Fruit fly (Drosophila melanogaster): Measurements from ENCODE around the gene bbg.

The bbg gene

dm6 chr3L:14450347-14450926, 85.6 kb downstream of the bbg start (continued):
- TF ChIP-seq cyc (GFP tag; optimal IDR thresholded peaks at IDR 0.05) (no peak), dac (GFP tag; optimal IDR thresholded peaks at IDR 0.05) (no peak), Lpt (GFP tag; optimal IDR thresholded peaks at IDR 0.05) (no peak), CG6808 (GFP tag; optimal IDR thresholded peaks at IDR 0.05) (peak; percentile 55), CG10631 (GFP tag; optimal IDR thresholded peaks at IDR 0.05) (no peak), CG8119 (GFP tag; IDR thresholded peaks at IDR 0.05) (0 out of 3 replicates have a peak, but pooled peaks have one; percentile 24), CG6792 (GFP tag; optimal IDR thresholded peaks at IDR 0.05) (no peak), CG3919 (GFP tag; optimal IDR thresholded peaks at IDR 0.05) (peak; percentile 1), CG6276 (GFP tag; optimal IDR thresholded peaks at IDR 0.05) (peak; percentile 62), Sox14 (GFP tag; optimal IDR thresholded peaks at IDR 0.05) (no peak), lz (GFP tag; optimal IDR thresholded peaks at IDR 0.05) (no peak), esn (GFP tag; optimal IDR thresholded peaks at IDR 0.05) (no peak), net (GFP tag; optimal IDR thresholded peaks at IDR 0.05) (peak; percentile 23), topi (GFP tag; optimal IDR thresholded peaks at IDR 0.05) (no peak), CG11294 (GFP tag; IDR thresholded peaks at IDR 0.05) (no peak), Smox (GFP tag; optimal IDR thresholded peaks at IDR 0.05) (no peak)

dm6 chr3L:14448321-14449043, 87.6 kb downstream of the bbg start:
- TF ChIP-seq CG32006 (GFP tag; optimal IDR thresholded peaks at IDR 0.05) (peak; percentile 96), Hr39 (GFP tag; optimal IDR thresholded peaks at IDR 0.05) (peak; percentile 90), CG6808 (GFP tag; optimal IDR thresholded peaks at IDR 0.05) (peak; percentile 94), CG10669 (GFP tag; optimal IDR thresholded peaks at IDR 0.05) (peak; percentile 96), esn (GFP tag; optimal IDR thresholded peaks at IDR 0.05) (peak; percentile 97), lz (GFP tag; optimal IDR thresholded peaks at IDR 0.05) (peak; percentile 94), CG11294 (GFP tag; IDR thresholded peaks at IDR 0.05) (peak; percentile 93), CG6163 (GFP tag; IDR thresholded peaks at IDR 0.05) (peak; percentile 99), topi (GFP tag; optimal IDR thresholded peaks at IDR 0.05) (peak; percentile 94), achi (GFP tag; optimal IDR thresholded peaks at IDR 0.05) (peak; percentile 97), CG7368 (GFP tag; optimal IDR thresholded peaks at IDR 0.05) (peak; percentile 94), Sox14 (GFP tag; optimal IDR thresholded peaks at IDR 0.05) (peak; percentile 96), CG34406 (GFP tag; optimal IDR thresholded peaks at IDR 0.05) (peak; percentile 97), ss (GFP tag; optimal IDR thresholded peaks at IDR 0.05) (peak; percentile 73 to 78), CG8632 (GFP tag; optimal IDR thresholded peaks at IDR 0.05) (peak; percentile 97), dsx (GFP tag; optimal IDR thresholded peaks at IDR 0.05; ENCODE audit: poor library complexity, severe bottlenecking) (peak; percentile 97), Sox102F (GFP tag; optimal IDR thresholded peaks at IDR 0.05) (peak; percentile 97), svp (GFP tag) (peak; percentile 97), cyc (GFP tag; optimal IDR thresholded peaks at IDR 0.05) (peak; percentile 92), CG4318 (GFP tag; optimal IDR thresholded peaks at IDR 0.05) (peak; percentile 91), CG8319 (GFP tag; optimal IDR thresholded peaks at IDR 0.05) (peak; percentile 89), CG15336 (GFP tag; IDR thresholded peaks at IDR 0.05) (peak; percentile 99), fd85E (GFP tag; optimal IDR thresholded peaks at IDR 0.05) (peak; percentile 86), CG3032 (tag; optimal IDR thresholded peaks at IDR 0.05) (peak; percentile 97), net (GFP tag; optimal IDR thresholded peaks at IDR 0.05) (peak; percentile 98), CG3919 (GFP tag; optimal IDR thresholded peaks at IDR 0.05) (peak; percentile 98), CG10631 (GFP tag; optimal IDR thresholded peaks at IDR 0.05) (peak; percentile 98), pdm3 (GFP tag; optimal IDR thresholded peaks at IDR 0.05) (peak; percentile 97), CG9139 (GFP tag; optimal IDR thresholded peaks at IDR 0.05) (peak; percentile 96), Met (GFP tag; optimal IDR thresholded peaks at IDR 0.05) (peak; percentile 95), Smox (GFP tag; optimal IDR thresholded peaks at IDR 0.05) (peak; percentile 93), Lpt (GFP tag; optimal IDR thresholded peaks at IDR 0.05) (peak; percentile 97), spab (GFP tag; optimal IDR thresholded peaks at IDR 0.05) (peak; percentile 97), fd59A (GFP tag; optimal IDR thresholded peaks at IDR 0.05) (peak; percentile 95), Hr4 (GFP tag; optimal IDR thresholded peaks at IDR 0.05) (peak; percentile 97), Sox15 (GFP tag; optimal IDR thresholded peaks at IDR 0.05) (peak; percentile 86), Blimp-1 (GFP tag; optimal IDR thresholded peaks at IDR 0.05) (peak; percentile 74), Hr38 (GFP tag; optimal IDR thresholded peaks at IDR 0.05) (peak; percentile 15), CG6854 (GFP tag; optimal IDR thresholded peaks at IDR 0.05) (peak; percentile 85), acj6 (GFP tag; optimal IDR thresholded peaks at IDR 0.05) (peak; percentile 97), CG31627 (GFP tag; optimal IDR thresholded peaks at IDR 0.05) (peak; percentile 92), dac (GFP tag; optimal IDR thresholded peaks at IDR 0.05) (peak; percentile 90)

Data from whole organism, prepupa.